Worm (Caenorhabditis elegans): Measurements from ENCODE around the gene hsp-75.

- TF ChIP-seq pha-4 (tag; optimal IDR thresholded peaks at IDR 0.05), result no peak
- TF ChIP-seq nhr-90 (tag; optimal IDR thresholded peaks at IDR 0.05), result no peak
- TF ChIP-seq snpc-3.4 (tag; optimal IDR thresholded peaks at IDR 0.05), result no peak
- no peak for TF ChIP-seq unc-62 (GFP tag; optimal IDR thresholded peaks at IDR 0.05)
- TF ChIP-seq ama-1 (optimal IDR thresholded peaks at IDR 0.05), result no peak
- no peak for TF ChIP-seq ama-1 (GFP tag; optimal IDR thresholded peaks at IDR 0.05)
- TF ChIP-seq attf-5 (GFP tag; optimal IDR thresholded peaks at IDR 0.05), result no peak
- TF ChIP-seq lag-1 (GFP tag; IDR thresholded peaks at IDR 0.05), result no peak
- no peak for TF ChIP-seq cebp-1 (GFP tag; IDR thresholded peaks at IDR 0.05)
- TF ChIP-seq cebp-1 (tag; optimal IDR thresholded peaks at IDR 0.05), result no peak
- no peak for TF ChIP-seq nhr-27 (tag; optimal IDR thresholded peaks at IDR 0.05)
- no peak for TF ChIP-seq F33H1.4 (GFP tag; IDR thresholded peaks at IDR 0.05)
- TF ChIP-seq hmg-1.2 (GFP tag; IDR thresholded peaks at IDR 0.05), result no peak
- TF ChIP-seq lsy-27 (tag; optimal IDR thresholded peaks at IDR 0.05; ENCODE audit: borderline replicate concordance, insufficient read depth), result no peak
Measured at ce11 chrIII:7215532-7215931, 11.0 kb downstream of the hsp-75 start.
